Worm (Caenorhabditis elegans): ENCODE results near the gene fce-2.

- TF ChIP-seq blmp-1 (tag; optimal IDR thresholded peaks at IDR 0.05) (peak; percentile 54), mdl-1 (tag; optimal IDR thresholded peaks at IDR 0.05) (no peak), elt-3 (tag; optimal IDR thresholded peaks at IDR 0.05) (peak in 2 of 6 experiments; percentile 24 to 49)
These were observed 12.9 kb upstream of the fce-2 start for ce11 chrV:20412225-20412624.
